Fruit fly (Drosophila melanogaster): Measurements from ENCODE around the gene Drak.

Drak gene

dm6 chrX:11454189-11454882, 38.6 kb upstream of the Drak start, which contains the start of the genes Evi5 and HP5 (continued):
- TF ChIP-seq lov (optimal IDR thresholded peaks at IDR 0.05) (no peak), lov (GFP tag; IDR thresholded peaks at IDR 0.05) (no peak), Hand (GFP tag; optimal IDR thresholded peaks at IDR 0.05) (no peak), CG4854 (GFP tag; optimal IDR thresholded peaks at IDR 0.05) (no peak), Vsx1 (GFP tag; optimal IDR thresholded peaks at IDR 0.05) (no peak), C15 (GFP tag; IDR thresholded peaks at IDR 0.05) (no peak), gce (GFP tag; IDR thresholded peaks at IDR 0.05) (no peak), CG14860 (GFP tag; IDR thresholded peaks at IDR 0.05; ENCODE audit: partially characterized antibody) (no peak), crol (GFP tag; IDR thresholded peaks at IDR 0.05) (no peak), CG2116 (GFP tag; optimal IDR thresholded peaks at IDR 0.05) (peak; percentile 58), unpg (GFP tag; optimal IDR thresholded peaks at IDR 0.05) (peak; percentile 6), p53 (GFP tag; optimal IDR thresholded peaks at IDR 0.05) (no peak), CG11696 (GFP tag; IDR thresholded peaks at IDR 0.05) (no peak), phol (tag; optimal IDR thresholded peaks at IDR 0.05) (peak; percentile 63), mam (GFP tag; optimal IDR thresholded peaks at IDR 0.05) (peak; percentile 84), nerfin-1 (tag; optimal IDR thresholded peaks at IDR 0.05) (no peak), ems (GFP tag; optimal IDR thresholded peaks at IDR 0.05) (no peak), Scr (GFP tag; IDR thresholded peaks at IDR 0.05; ENCODE audit: partially characterized antibody) (peak; percentile 61), CG7372 (GFP tag; IDR thresholded peaks at IDR 0.05) (peak; percentile 43; the same call in 1 of the 2 replicates), shn (GFP tag; optimal IDR thresholded peaks at IDR 0.05) (peak; percentile 57), Dip3 (GFP tag; optimal IDR thresholded peaks at IDR 0.05) (peak; percentile 1), NK7.1 (GFP tag; optimal IDR thresholded peaks at IDR 0.05) (peak; percentile 1), ken (GFP tag; IDR thresholded peaks at IDR 0.05) (peak; percentile 71; the same call in 2 of the 3 replicates), CG6175 (GFP tag; IDR thresholded peaks at IDR 0.05) (peak; percentile 54; the same call in 1 of the 3 replicates), tna (GFP tag; IDR thresholded peaks at IDR 0.05; ENCODE audit: partially characterized antibody) (peak; percentile 29; the same call in 1 of the 2 replicates), CG1792 (GFP tag; optimal IDR thresholded peaks at IDR 0.05) (peak; percentile 48), ssp (GFP tag; IDR thresholded peaks at IDR 0.05) (peak; percentile 12; the same call in 1 of the 2 replicates), bowl (GFP tag; IDR thresholded peaks at IDR 0.05) (no peak), CG14014 (GFP tag; IDR thresholded peaks at IDR 0.05) (peak; percentile 63; the same call in 1 of the 2 replicates), CG8388 (GFP tag; optimal IDR thresholded peaks at IDR 0.05) (no peak), hkb (optimal IDR thresholded peaks at IDR 0.05) (no peak), hkb (GFP tag; IDR thresholded peaks at IDR 0.05) (no peak), en (GFP tag; optimal IDR thresholded peaks at IDR 0.05) (no peak), CG1024 (GFP tag; IDR thresholded peaks at IDR 0.05) (0 out of 2 replicates have a peak, but pooled peaks have one; percentile 20), CG3838 (GFP tag; optimal IDR thresholded peaks at IDR 0.05) (no peak), CG10147 (GFP tag; optimal IDR thresholded peaks at IDR 0.05) (no peak), br (optimal IDR thresholded peaks at IDR 0.05) (no peak), CG18619 (GFP tag; optimal IDR thresholded peaks at IDR 0.05) (peak; percentile 37), kay (GFP tag; optimal IDR thresholded peaks at IDR 0.05) (peak; percentile 11), Taf1 (GFP tag; IDR thresholded peaks at IDR 0.05) (peak; percentile 54; the same call in 1 of the 2 replicates), CG10979 (tag; optimal IDR thresholded peaks at IDR 0.05) (no peak), Atf3 (GFP tag; optimal IDR thresholded peaks at IDR 0.05) (no peak), disco-r (GFP tag; optimal IDR thresholded peaks at IDR 0.05) (no peak), org-1 (GFP tag; optimal IDR thresholded peaks at IDR 0.05) (no peak), CG2889 (GFP tag; IDR thresholded peaks at IDR 0.05) (no peak), sim (GFP tag; IDR thresholded peaks at IDR 0.05) (no peak), CG9876 (GFP tag; optimal IDR thresholded peaks at IDR 0.05) (no peak), CG11723 (GFP tag; optimal IDR thresholded peaks at IDR 0.05) (no peak), CG11093 (GFP tag; IDR thresholded peaks at IDR 0.05) (no peak; the same call in 2 of the 3 replicates), CG31224 (GFP tag; IDR thresholded peaks at IDR 0.05) (0 out of 2 replicates have a peak, but pooled peaks have one; percentile 49), Poxn (GFP tag; IDR thresholded peaks at IDR 0.05) (no peak)

Data from whole organism, embryonic.